Worm (Caenorhabditis elegans) whole organism, midembryonic: ENCODE measurements around the gene sli-1.

Experiments used
- T22C8.4 ChIP-seq: fragments of 200-800 bp; sonication (Bioruptor generic); IDR thresholded peaks from 2 replicates; pipeline ENCODE4 v1.3.6; 2022; ENCODE audit warnings: missing genetic modification characterization, missing compliant biosample characterization
- cog-1 ChIP-seq: sonication (generic microtip); optimal IDR thresholded peaks from 2 replicates; lab custom pipeline; 2016; ENCODE audit warnings: missing genetic modification characterization, missing compliant biosample characterization
- flt-1 ChIP-seq: fragments of 200-800 bp; sonication (Bioruptor generic); IDR thresholded peaks from 2 replicates; pipeline ENCODE4 v1.3.6; 2022; ENCODE audit warnings: missing genetic modification characterization, missing compliant biosample characterization
- klf-2 ChIP-seq: fragments of 200-800 bp; sonication (Bioruptor generic); conservative IDR thresholded peaks from 2 replicates; pipeline ENCODE4 v1.3.6; 2022; ENCODE audit warnings: missing genetic modification reagents, missing genetic modification characterization, missing compliant biosample characterization
- med-1 ChIP-seq: sonication (generic microtip); optimal IDR thresholded peaks from 2 replicates; lab custom pipeline; 2017; ENCODE audit warnings: missing genetic modification characterization, mild to moderate bottlenecking, missing compliant biosample characterization, antibody characterized with exemption, missing genetic modification reagents; ENCODE audit not compliant: insufficient read depth
- ref-1 ChIP-seq: fragments of 200-800 bp; sonication (Bioruptor generic); conservative IDR thresholded peaks from 2 replicates; pipeline ENCODE4 v1.3.6; 2022; ENCODE audit warnings: missing genetic modification reagents, missing genetic modification characterization, missing compliant biosample characterization
- tab-1 ChIP-seq: fragments of 200-800 bp; sonication (Bioruptor generic); IDR thresholded peaks from 2 replicates; pipeline ENCODE4 v1.3.6; 2022; ENCODE audit warnings: missing genetic modification characterization, missing compliant biosample characterization
- ztf-23 ChIP-seq: fragments of 200-800 bp; sonication (Bioruptor generic); IDR thresholded peaks from 2 replicates; pipeline ENCODE4 v1.3.6; 2022; ENCODE audit warnings: missing genetic modification reagents, missing genetic modification characterization, missing compliant biosample characterization
- ztf-29 ChIP-seq: fragments of 200-800 bp; sonication (Bioruptor generic); IDR thresholded peaks from 2 replicates; pipeline ENCODE4 v1.3.6; 2022; ENCODE audit warnings: missing genetic modification reagents, missing genetic modification characterization, missing compliant biosample characterization

The sli-1 gene

DNA sequence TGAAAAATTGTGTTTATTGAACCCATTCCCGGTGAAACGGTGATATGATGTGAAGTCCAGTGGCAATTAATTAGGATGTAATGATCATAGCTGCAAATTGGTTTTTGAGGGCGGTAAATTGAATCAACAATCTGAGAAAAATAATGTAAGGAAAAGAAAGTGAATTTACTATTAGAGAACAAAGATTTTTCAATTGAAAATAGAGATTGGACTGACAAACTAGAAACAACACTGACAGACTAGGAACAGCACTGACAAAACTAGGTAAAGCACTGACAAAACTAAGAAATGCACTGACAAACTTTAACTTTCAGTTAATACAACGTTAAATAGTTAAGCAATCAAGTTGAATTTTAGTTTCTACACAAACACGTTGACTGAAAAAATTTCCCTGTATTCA is at the start of gene sli-1:
TSS of gene sli-1 (minus strand) at position 101 of the 400 bp plus-strand sequence.
- no peak for TF ChIP-seq ztf-29 (GFP tag; lab: Robert Waterston, UW)

DNA sequence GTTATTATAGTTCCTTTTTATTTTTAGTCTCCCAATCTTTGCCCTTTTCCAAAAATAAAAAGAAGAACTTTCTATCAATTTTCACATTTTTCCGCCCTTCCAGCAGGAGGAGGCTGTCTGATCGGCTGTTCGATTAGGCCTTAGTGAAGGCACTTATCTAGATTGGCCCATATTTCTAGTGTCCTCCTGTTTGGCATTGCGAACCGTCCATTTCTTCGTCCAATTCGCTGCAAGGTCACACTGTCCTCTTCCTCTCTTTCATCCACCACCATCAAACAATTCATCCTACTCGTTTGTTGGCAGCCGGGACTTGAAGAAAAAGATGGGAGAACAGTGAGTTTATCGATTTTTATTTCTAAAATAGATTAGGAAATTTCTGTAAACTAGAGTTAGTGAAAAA is 46.4 kb upstream of the sli-1 start, which contains the start of gene T04G9.4:
TSS of gene T04G9.4 (plus strand) at position 293 of the 400 bp plus-strand sequence.
- no peak for TF ChIP-seq flt-1 (GFP tag; lab: Robert Waterston, UW)
- no peak for TF ChIP-seq ztf-23 (GFP tag; lab: Robert Waterston, UW)
- TF ChIP-seq tab-1 (GFP tag; lab: Robert Waterston, UW), result no peak
- TF ChIP-seq klf-2 (GFP tag; lab: Robert Waterston, UW), result no peak
- TF ChIP-seq cog-1 (tag; lab: Kevin White, UChicago), result no peak
- TF ChIP-seq ztf-29 (GFP tag; lab: Robert Waterston, UW), result no peak
- TF ChIP-seq ref-1 (GFP tag; lab: Robert Waterston, UW), result no peak
- TF ChIP-seq med-1 (GFP tag; lab: Kevin White, UChicago), result no peak
- TF ChIP-seq T22C8.4 (GFP tag; lab: Robert Waterston, UW), result no peak

DNA sequence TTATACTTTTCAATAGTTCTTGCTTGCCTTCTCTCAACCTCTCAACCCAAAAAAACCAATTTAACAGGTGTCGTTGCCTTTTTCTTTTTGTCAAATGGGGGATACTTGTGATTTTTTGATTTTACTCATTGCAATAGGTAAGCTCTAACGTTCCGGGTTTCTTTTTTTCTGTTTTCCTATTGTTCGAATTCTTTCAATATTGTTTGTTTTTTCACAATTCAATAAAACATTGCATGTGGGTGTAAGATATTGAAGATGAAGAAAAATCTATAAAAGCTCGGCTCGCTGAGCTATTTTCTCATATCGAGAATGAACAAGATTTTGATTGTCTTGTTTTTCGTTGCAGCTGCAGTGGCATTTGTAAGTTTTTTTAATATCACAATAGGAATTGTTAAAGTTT is 44.8 kb upstream of the sli-1 start, which contains the start of gene T04G9.7:
TSS of gene T04G9.7 (plus strand) at position 301 of the 400 bp plus-strand sequence.
- TF ChIP-seq klf-2 (GFP tag; lab: Robert Waterston, UW), result no peak
- no peak for TF ChIP-seq T22C8.4 (GFP tag; lab: Robert Waterston, UW)
- no peak for TF ChIP-seq ref-1 (GFP tag; lab: Robert Waterston, UW)
- TF ChIP-seq flt-1 (GFP tag; lab: Robert Waterston, UW), result no peak
- TF ChIP-seq med-1 (GFP tag; lab: Kevin White, UChicago), result no peak
- TF ChIP-seq ztf-23 (GFP tag; lab: Robert Waterston, UW), result no peak
- no peak for TF ChIP-seq tab-1 (GFP tag; lab: Robert Waterston, UW)
- no peak for TF ChIP-seq ztf-29 (GFP tag; lab: Robert Waterston, UW)
- TF ChIP-seq cog-1 (tag; lab: Kevin White, UChicago), result no peak

DNA sequence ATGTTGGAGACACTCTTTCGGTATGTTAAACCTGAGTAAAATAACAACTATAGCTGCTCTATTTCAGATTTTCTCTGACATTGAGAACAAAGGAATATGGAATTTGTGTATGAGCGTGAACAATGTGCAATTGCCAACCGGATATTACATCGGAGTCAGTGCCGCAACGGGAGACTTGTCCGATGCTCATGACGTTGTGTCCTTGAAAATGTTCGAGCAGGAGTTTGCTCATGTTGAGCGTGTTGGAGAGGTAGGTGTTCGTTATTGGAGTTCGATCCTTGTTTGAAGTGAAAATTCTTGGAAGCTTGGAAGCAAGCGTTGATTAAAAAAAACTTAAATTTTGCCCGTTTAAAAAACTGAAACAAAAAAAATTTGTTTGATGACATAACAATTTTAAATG is 43.8 kb upstream of the sli-1 start:
- TF ChIP-seq ztf-29 (GFP tag; lab: Robert Waterston, UW) (no peak), flt-1 (GFP tag; lab: Robert Waterston, UW) (no peak), cog-1 (tag; lab: Kevin White, UChicago) (no peak), T22C8.4 (GFP tag; lab: Robert Waterston, UW) (no peak), tab-1 (GFP tag; lab: Robert Waterston, UW) (no peak)

DNA sequence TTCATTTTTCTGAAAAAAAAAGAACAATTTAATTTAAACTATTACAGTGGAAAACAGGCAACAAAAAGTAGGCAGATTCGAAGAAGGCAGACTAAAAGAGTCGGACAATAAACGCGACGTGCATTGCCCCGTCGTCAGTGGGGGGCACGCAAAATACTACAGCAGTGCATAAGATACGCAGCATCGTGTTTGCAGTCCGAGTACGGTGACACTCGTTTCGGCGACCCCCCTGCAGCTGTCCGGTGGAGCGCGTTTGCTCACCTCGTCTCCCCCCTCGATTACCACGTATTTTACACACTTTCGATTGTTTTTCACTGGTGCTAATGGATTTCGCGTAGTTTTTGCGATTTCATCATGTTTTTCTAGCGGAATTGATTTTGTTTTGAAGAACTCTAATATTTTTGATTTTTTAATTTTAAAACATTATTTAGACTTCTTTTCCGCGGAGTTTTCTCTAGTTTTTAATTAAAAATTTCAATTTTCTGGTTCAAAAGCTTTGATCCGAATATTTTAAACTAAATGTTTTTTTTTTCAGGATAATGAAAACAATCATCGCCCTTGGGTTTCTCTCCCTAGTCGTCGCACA is 42.4 kb upstream of the sli-1 start, which contains the start of the genes trap-2 and ile-2:
TSS of gene trap-2 (minus strand) at position 9 of the 586 bp plus-strand sequence.
TSS of gene ile-2 (plus strand) at position 536 of the 586 bp plus-strand sequence.
- TF ChIP-seq T22C8.4 (GFP tag; lab: Robert Waterston, UW), result no peak
- TF ChIP-seq ref-1 (GFP tag; lab: Robert Waterston, UW), result no peak
- peak; percentile 80 for TF ChIP-seq ztf-23 (GFP tag; lab: Robert Waterston, UW)
- TF ChIP-seq flt-1 (GFP tag; lab: Robert Waterston, UW), result peak; percentile 80
- no peak for TF ChIP-seq med-1 (GFP tag; lab: Kevin White, UChicago)
- peak; percentile 71 for TF ChIP-seq tab-1 (GFP tag; lab: Robert Waterston, UW)
- peak; percentile 92 for TF ChIP-seq cog-1 (tag; lab: Kevin White, UChicago)
- no peak for TF ChIP-seq klf-2 (GFP tag; lab: Robert Waterston, UW)
- TF ChIP-seq ztf-29 (GFP tag; lab: Robert Waterston, UW), result no peak

DNA sequence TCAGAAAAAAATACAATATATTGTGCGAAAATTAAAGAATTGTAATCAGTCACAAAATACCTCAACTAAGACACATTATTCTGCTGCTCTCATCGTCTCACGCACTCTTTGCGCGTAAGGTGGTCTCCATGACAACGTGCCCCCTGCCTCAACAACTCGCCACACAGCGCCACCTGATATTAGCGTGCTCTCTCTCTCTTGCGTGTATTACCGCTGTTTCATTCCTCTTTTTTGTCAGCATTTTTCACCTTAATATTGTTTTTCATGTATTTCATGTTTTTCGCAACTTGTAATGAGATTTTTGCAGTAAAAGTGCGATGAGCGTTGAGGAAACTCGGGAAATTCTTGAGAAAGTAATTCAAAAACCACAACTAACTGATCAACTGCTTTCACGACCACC is 37.7 kb upstream of the sli-1 start, which contains the start of gene dyf-11:
TSS of gene dyf-11 (plus strand) at position 301 of the 400 bp plus-strand sequence.
- TF ChIP-seq ztf-29 (GFP tag; lab: Robert Waterston, UW), result no peak
- TF ChIP-seq tab-1 (GFP tag; lab: Robert Waterston, UW), result no peak
- TF ChIP-seq klf-2 (GFP tag; lab: Robert Waterston, UW), result no peak
- no peak for TF ChIP-seq ztf-23 (GFP tag; lab: Robert Waterston, UW)
- no peak for TF ChIP-seq flt-1 (GFP tag; lab: Robert Waterston, UW)
- no peak for TF ChIP-seq ref-1 (GFP tag; lab: Robert Waterston, UW)
- TF ChIP-seq T22C8.4 (GFP tag; lab: Robert Waterston, UW), result no peak
- TF ChIP-seq med-1 (GFP tag; lab: Kevin White, UChicago), result no peak
- TF ChIP-seq cog-1 (tag; lab: Kevin White, UChicago), result no peak

DNA sequence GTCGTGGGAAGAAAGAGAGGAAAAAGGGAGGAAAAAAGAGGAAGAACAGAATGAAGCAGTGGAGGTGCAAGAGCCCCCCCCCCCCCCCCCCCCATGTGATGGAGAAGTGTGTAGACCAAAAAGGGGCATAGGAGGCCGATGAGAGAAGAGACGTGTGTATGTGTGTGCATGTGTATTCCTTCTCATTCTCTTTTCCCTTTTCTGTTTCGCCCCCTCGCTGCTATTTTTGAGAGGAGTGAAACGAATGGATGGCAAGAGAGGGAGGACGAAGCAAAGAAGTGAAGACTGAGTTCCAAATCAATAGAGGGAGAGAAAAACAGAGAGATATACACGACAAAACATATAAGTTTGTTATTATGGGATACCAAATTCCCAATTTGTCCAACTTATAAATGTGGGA is 34.8 kb upstream of the sli-1 start:
- TF ChIP-seq ref-1 (GFP tag; lab: Robert Waterston, UW), result no peak
- TF ChIP-seq cog-1 (tag; lab: Kevin White, UChicago), result no peak
- no peak for TF ChIP-seq flt-1 (GFP tag; lab: Robert Waterston, UW)
- TF ChIP-seq klf-2 (GFP tag; lab: Robert Waterston, UW), result no peak
- no peak for TF ChIP-seq T22C8.4 (GFP tag; lab: Robert Waterston, UW)
- no peak for TF ChIP-seq ztf-23 (GFP tag; lab: Robert Waterston, UW)
- TF ChIP-seq tab-1 (GFP tag; lab: Robert Waterston, UW), result no peak
- TF ChIP-seq med-1 (GFP tag; lab: Kevin White, UChicago), result no peak
- no peak for TF ChIP-seq ztf-29 (GFP tag; lab: Robert Waterston, UW)

DNA sequence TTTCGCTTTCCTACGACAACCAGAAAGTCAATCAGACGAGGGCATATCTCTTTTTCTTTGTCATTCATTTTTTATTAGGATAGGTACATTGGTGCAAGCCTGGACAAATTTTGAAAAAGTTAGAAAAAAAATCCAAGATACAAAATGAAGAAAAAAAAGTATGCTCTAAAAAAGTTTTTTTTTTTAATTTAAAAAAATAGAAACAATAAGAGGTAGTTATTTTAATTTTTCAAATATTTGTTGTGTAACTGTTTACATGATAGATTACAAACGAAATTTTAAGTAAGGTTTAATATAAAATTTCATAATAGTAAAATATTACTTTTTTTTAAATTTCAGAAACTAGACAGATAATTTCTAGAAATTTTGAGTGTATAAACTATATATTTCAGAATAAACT is 33.9 kb upstream of the sli-1 start, which contains the start of gene aex-3:
TSS of gene aex-3 (minus strand) at position 101 of the 400 bp plus-strand sequence.
- no peak for TF ChIP-seq klf-2 (GFP tag; lab: Robert Waterston, UW)
- TF ChIP-seq ztf-29 (GFP tag; lab: Robert Waterston, UW), result no peak
- TF ChIP-seq flt-1 (GFP tag; lab: Robert Waterston, UW), result no peak
- no peak for TF ChIP-seq cog-1 (tag; lab: Kevin White, UChicago)
- TF ChIP-seq tab-1 (GFP tag; lab: Robert Waterston, UW), result no peak

DNA sequence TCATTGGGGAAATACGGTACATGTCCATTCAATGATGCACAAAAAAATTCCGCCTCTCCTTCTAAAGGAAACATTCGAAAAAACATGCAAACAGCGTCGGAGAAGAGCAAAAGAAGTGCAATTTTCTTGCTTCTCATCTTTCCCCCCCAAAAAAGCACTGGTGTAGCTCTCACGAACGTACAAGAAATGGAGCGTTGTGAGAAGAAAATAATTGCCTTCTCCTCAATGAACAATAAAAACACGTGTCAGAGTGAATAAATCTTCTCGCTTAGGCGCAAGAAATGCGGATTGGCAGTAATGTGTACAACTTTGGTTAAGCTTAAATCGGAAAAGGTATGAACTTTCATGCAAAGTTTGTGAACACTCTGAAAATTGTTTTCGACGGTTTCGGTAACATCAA is 22.6 kb upstream of the sli-1 start:
- TF ChIP-seq tab-1 (GFP tag; lab: Robert Waterston, UW) (no peak), ztf-23 (GFP tag; lab: Robert Waterston, UW) (no peak), flt-1 (GFP tag; lab: Robert Waterston, UW) (no peak), ztf-29 (GFP tag; lab: Robert Waterston, UW) (no peak), ref-1 (GFP tag; lab: Robert Waterston, UW) (no peak), klf-2 (GFP tag; lab: Robert Waterston, UW) (no peak), cog-1 (tag; lab: Kevin White, UChicago) (no peak), med-1 (GFP tag; lab: Kevin White, UChicago) (no peak), T22C8.4 (GFP tag; lab: Robert Waterston, UW) (no peak)
